Worm (Caenorhabditis elegans) whole organism, L4 larva: ENCODE data around the gene R08C7.8.
A peak's percentile ranks its signal among the peaks of the same experiment; 100 is the strongest.

ENCODE experiments used
- F26F4.8 ChIP-seq: fragments of 200-800 bp; sonication (Bioruptor generic); conservative IDR thresholded peaks from 2 replicates; pipeline ENCODE4 v1.3.6; 2022; ENCODE audit warnings: missing genetic modification characterization, missing compliant biosample characterization
- T20F7.1 ChIP-seq: fragments of 200-800 bp; sonication (Bioruptor generic); optimal IDR thresholded peaks from 2 replicates; lab custom pipeline; 2018; ENCODE audit warnings: mild to moderate bottlenecking, missing genetic modification characterization, missing compliant biosample characterization
- T26A8.4 ChIP-seq: fragments of 200-800 bp; sonication (Bioruptor generic); IDR thresholded peaks from 2 replicates; pipeline ENCODE4 v1.3.6; 2022; ENCODE audit warnings: missing genetic modification characterization, missing compliant biosample characterization
- Y105C5A.15 ChIP-seq: fragments of 200-800 bp; sonication (Bioruptor generic); IDR thresholded peaks from 2 replicates; pipeline ENCODE4 v1.3.6; 2022; ENCODE audit warnings: missing genetic modification characterization, missing compliant biosample characterization
- Y5F2A.4 ChIP-seq: fragments of 200-800 bp; sonication (Bioruptor generic); optimal IDR thresholded peaks from 2 replicates; lab custom pipeline; 2018; ENCODE audit warnings: mild to moderate bottlenecking, missing genetic modification characterization, missing compliant biosample characterization
- Y75B8A.6 ChIP-seq: fragments of 200-800 bp; sonication (Bioruptor generic); IDR thresholded peaks from 2 replicates; pipeline ENCODE4 v1.3.6; 2022; ENCODE audit warnings: missing genetic modification reagents, missing genetic modification characterization, missing compliant biosample characterization
- ZK546.5 ChIP-seq, 2 experiments: sonication (generic microtip); optimal IDR thresholded peaks; 2 replicates each; lab custom pipeline; 2017; ENCODE audit warnings: missing biosample characterization in 2 of 2, missing genetic modification characterization in 2 of 2
- aly-2 ChIP-seq: sonication (generic microtip); optimal IDR thresholded peaks from 2 replicates; lab custom pipeline; 2018; ENCODE audit warnings: missing biosample characterization, missing genetic modification characterization
- ama-1 ChIP-seq: fragments of 150-350 bp; optimal IDR thresholded peaks from 2 replicates; lab custom pipeline; 2014; ENCODE audit warnings: inconsistent platforms, mixed read lengths
- arid-1 ChIP-seq: fragments of 200-800 bp; sonication (Bioruptor generic); conservative IDR thresholded peaks from 2 replicates; pipeline ENCODE4 v1.3.6; 2022; ENCODE audit warnings: missing genetic modification reagents, missing genetic modification characterization, missing compliant biosample characterization
- attf-4 ChIP-seq: sonication (generic microtip); optimal IDR thresholded peaks from 3 replicates; lab custom pipeline; 2017; ENCODE audit warnings: missing biosample characterization, missing genetic modification characterization
- ceh-28 ChIP-seq: fragments of 150-350 bp; optimal IDR thresholded peaks from 2 replicates; lab custom pipeline; 2014; ENCODE audit warnings: missing biosample characterization, missing genetic modification reagents, missing genetic modification characterization
- ceh-32 ChIP-seq: sonication (generic microtip); optimal IDR thresholded peaks from 2 replicates; lab custom pipeline; 2016; ENCODE audit warnings: mild to moderate bottlenecking, missing genetic modification characterization, missing compliant biosample characterization; ENCODE audit not compliant: poor library complexity
- ceh-62 ChIP-seq: sonication (generic microtip); optimal IDR thresholded peaks from 2 replicates; lab custom pipeline; 2017; ENCODE audit warnings: missing biosample characterization, missing genetic modification characterization
- ces-1 ChIP-seq: fragments of 150-350 bp; sonication (generic microtip); optimal IDR thresholded peaks from 4 replicates; lab custom pipeline; 2014; ENCODE audit warnings: missing biosample characterization, missing genetic modification reagents, missing genetic modification characterization
- ctbp-1 ChIP-seq: fragments of 200-800 bp; sonication (Bioruptor generic); IDR thresholded peaks from 2 replicates; pipeline ENCODE4 v1.3.6; 2022; ENCODE audit warnings: missing genetic modification reagents, missing genetic modification characterization, missing compliant biosample characterization
- daf-8 ChIP-seq: fragments of 200-800 bp; sonication (Bioruptor generic); IDR thresholded peaks from 2 replicates; pipeline ENCODE4 v1.3.6; 2022; ENCODE audit warnings: missing genetic modification characterization, missing compliant biosample characterization
- dmd-8 ChIP-seq: fragments of 200-800 bp; sonication (Bioruptor generic); IDR thresholded peaks from 2 replicates; pipeline ENCODE4 v1.3.6; 2022; ENCODE audit warnings: missing genetic modification characterization, missing compliant biosample characterization
- dmd-9 ChIP-seq: fragments of 200-800 bp; sonication (Bioruptor generic); IDR thresholded peaks from 2 replicates; pipeline ENCODE4 v1.3.6; 2022; ENCODE audit warnings: missing genetic modification reagents, missing genetic modification characterization, missing compliant biosample characterization
- duxl-1 ChIP-seq: sonication (generic microtip); optimal IDR thresholded peaks from 2 replicates; lab custom pipeline; 2016; ENCODE audit warnings: mild to moderate bottlenecking, missing genetic modification characterization, moderate library complexity, missing compliant biosample characterization; ENCODE audit not compliant: poor library complexity
- egl-27 ChIP-seq: sonication (generic microtip); optimal IDR thresholded peaks from 3 replicates; lab custom pipeline; 2017; ENCODE audit warnings: missing biosample characterization, missing genetic modification reagents, missing genetic modification characterization
- fkh-10 ChIP-seq: fragments of 150-350 bp; optimal IDR thresholded peaks from 2 replicates; lab custom pipeline; 2014; ENCODE audit warnings: missing biosample characterization, missing genetic modification reagents, missing genetic modification characterization
- hlh-11 ChIP-seq: fragments of 200-800 bp; sonication (Bioruptor generic); optimal IDR thresholded peaks from 2 replicates; lab custom pipeline; 2018; ENCODE audit warnings: mild to moderate bottlenecking, missing genetic modification characterization, missing compliant biosample characterization
- hlh-30 ChIP-seq: sonication (generic microtip); optimal IDR thresholded peaks from 2 replicates; lab custom pipeline; 2017; ENCODE audit warnings: antibody characterized with exemption, mild to moderate bottlenecking, missing genetic modification characterization, missing compliant biosample characterization; ENCODE audit not compliant: insufficient read depth
- hmg-1.1 ChIP-seq: fragments of 200-800 bp; sonication (Bioruptor generic); IDR thresholded peaks from 2 replicates; pipeline ENCODE4 v1.3.6; 2022; ENCODE audit warnings: missing genetic modification reagents, missing genetic modification characterization, missing compliant biosample characterization
- lim-7 ChIP-seq: fragments of 200-800 bp; sonication (Bioruptor generic); IDR thresholded peaks from 2 replicates; pipeline ENCODE4 v1.3.6; 2022; ENCODE audit warnings: missing genetic modification characterization, missing compliant biosample characterization
- lir-3 ChIP-seq: sonication (generic microtip); optimal IDR thresholded peaks from 2 replicates; lab custom pipeline; 2016; ENCODE audit warnings: mild to moderate bottlenecking, missing genetic modification characterization, missing compliant biosample characterization
- lsy-2 ChIP-seq, 2 experiments: fragments of 150-350 bp in 1 of 2; sonication (generic microtip) in 1 of 2; optimal IDR thresholded peaks; 2 replicates each; lab custom pipeline; 2014 to 2017; ENCODE audit warnings: missing biosample characterization in 2 of 2, missing genetic modification characterization in 2 of 2
- mdl-1 ChIP-seq, 2 experiments: fragments of 150-350 bp in 1 of 2; sonication (generic microtip) in 1 of 2; optimal IDR thresholded peaks; 2 replicates each; lab custom pipeline; 2014 to 2017; ENCODE audit warnings: missing biosample characterization in 2 of 2, missing genetic modification characterization in 2 of 2
- mep-1 ChIP-seq: fragments of 150-350 bp; sonication (generic microtip); optimal IDR thresholded peaks from 3 replicates; lab custom pipeline; 2014; ENCODE audit warnings: missing biosample characterization, missing genetic modification characterization
- mes-2 ChIP-seq: sonication (generic microtip); optimal IDR thresholded peaks from 2 replicates; lab custom pipeline; 2016; ENCODE audit warnings: missing genotype, mild to moderate bottlenecking, missing genetic modification characterization, missing compliant biosample characterization; ENCODE audit not compliant: poor library complexity, severe bottlenecking
- nhr-102 ChIP-seq: sonication (generic microtip); optimal IDR thresholded peaks from 2 replicates; lab custom pipeline; 2016; ENCODE audit warnings: mild to moderate bottlenecking, missing genetic modification characterization, moderate library complexity, missing compliant biosample characterization
- nhr-25 ChIP-seq: sonication (generic microtip); optimal IDR thresholded peaks from 2 replicates; lab custom pipeline; 2017; ENCODE audit warnings: missing genetic modification characterization, mild to moderate bottlenecking, missing compliant biosample characterization, antibody characterized with exemption, moderate library complexity, borderline replicate concordance; ENCODE audit not compliant: insufficient read depth
- nhr-28 ChIP-seq: fragments of 150-350 bp; optimal IDR thresholded peaks from 2 replicates; lab custom pipeline; 2014; ENCODE audit warnings: missing biosample characterization, missing genetic modification characterization
- php-3 ChIP-seq: fragments of 200-800 bp; sonication (Bioruptor generic); IDR thresholded peaks from 2 replicates; pipeline ENCODE4 v1.3.6; 2022; ENCODE audit warnings: missing genetic modification reagents, missing genetic modification characterization, missing compliant biosample characterization
- pqm-1 ChIP-seq: sonication (generic microtip); optimal IDR thresholded peaks from 2 replicates; lab custom pipeline; 2017; ENCODE audit warnings: missing biosample characterization, missing genetic modification characterization
- rbr-2 ChIP-seq: sonication (generic microtip); optimal IDR thresholded peaks from 2 replicates; lab custom pipeline; 2016; ENCODE audit warnings: missing genotype, missing genetic modification characterization, missing compliant biosample characterization
- set-16 ChIP-seq: fragments of 200-800 bp; sonication (Bioruptor generic); IDR thresholded peaks from 2 replicates; pipeline ENCODE4 v1.3.6; 2022; ENCODE audit warnings: missing genetic modification reagents, missing genetic modification characterization, missing compliant biosample characterization
- snpc-1.2 ChIP-seq: fragments of 200-800 bp; sonication (Bioruptor generic); IDR thresholded peaks from 2 replicates; pipeline ENCODE4 v1.3.6; 2022; ENCODE audit warnings: missing genetic modification reagents, missing genetic modification characterization, missing compliant biosample characterization
- spr-1 ChIP-seq: sonication (generic microtip); optimal IDR thresholded peaks from 2 replicates; lab custom pipeline; 2016; ENCODE audit warnings: mild to moderate bottlenecking, missing genetic modification characterization, missing compliant biosample characterization
- unc-130 ChIP-seq: sonication (generic microtip); optimal IDR thresholded peaks from 2 replicates; lab custom pipeline; 2016; ENCODE audit warnings: missing genetic modification reagents, missing genetic modification characterization, missing compliant biosample characterization
- unc-39 ChIP-seq: sonication (generic microtip); optimal IDR thresholded peaks from 2 replicates; lab custom pipeline; 2017; ENCODE audit warnings: missing biosample characterization, missing genetic modification characterization
- unc-62 ChIP-seq, 3 experiments: fragments of 150-350 bp in 1 of 3; sonication (generic microtip); optimal IDR thresholded peaks in 2 of 3; peaks in 1 of 3; 1 replicate in 1 of 3; 2 replicates in 2 of 3; lab custom pipeline; 2014 to 2017; ENCODE audit warnings: missing biosample characterization in 3 of 3, missing genetic modification characterization in 3 of 3, missing genetic modification reagents in 3 of 3, missing genotype in 1 of 3
- vab-7 ChIP-seq: fragments of 200-800 bp; sonication (Bioruptor generic); IDR thresholded peaks from 2 replicates; pipeline ENCODE4 v1.3.6; 2022; ENCODE audit warnings: missing genetic modification reagents, missing genetic modification characterization, missing compliant biosample characterization
- zfp-2 ChIP-seq: sonication (generic microtip); optimal IDR thresholded peaks from 2 replicates; lab custom pipeline; 2016; ENCODE audit warnings: mild to moderate bottlenecking, missing genetic modification characterization, missing compliant biosample characterization
- zip-2 ChIP-seq: fragments of 150-350 bp; optimal IDR thresholded peaks from 2 replicates; lab custom pipeline; 2014; ENCODE audit warnings: missing biosample characterization, missing genetic modification characterization

R08C7.8 gene

DNA sequence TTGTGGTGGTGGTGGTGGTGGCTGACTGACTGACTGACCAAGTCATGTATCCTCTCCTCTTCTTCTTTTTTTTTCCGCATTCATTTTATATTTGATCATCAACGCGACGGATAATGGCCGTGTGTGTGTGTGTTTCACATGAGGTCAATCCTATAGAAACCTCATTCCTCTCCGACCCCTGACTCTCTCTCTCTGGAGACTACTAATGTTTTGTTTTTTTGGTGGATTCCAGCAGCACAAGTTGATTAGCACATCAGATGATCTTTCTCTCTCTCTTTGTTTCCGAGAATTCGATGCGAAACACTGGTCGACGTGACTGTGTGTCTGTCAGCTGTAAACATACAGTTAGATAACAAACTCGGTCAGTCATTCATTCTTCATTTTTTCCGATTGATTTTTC is 29.2 kb downstream of the R08C7.8 start, which contains the start of gene Y24D9A.7 (continued):
- no peak for TF ChIP-seq duxl-1 (tag; lab: Kevin White, UChicago)
- TF ChIP-seq mes-2 (tag; lab: Kevin White, UChicago), result no peak
- TF ChIP-seq nhr-25 (tag; lab: Kevin White, UChicago), result no peak
- no peak for TF ChIP-seq egl-27 (tag; lab: Kevin White, UChicago)
- no peak for TF ChIP-seq daf-8 (GFP tag; lab: Robert Waterston, UW)
- TF ChIP-seq hlh-11, result peak; percentile 42
- no peak for TF ChIP-seq ceh-28 (tag; lab: Kevin White, UChicago)
- no peak for TF ChIP-seq F26F4.8 (GFP tag; lab: Robert Waterston, UW)
- no peak for TF ChIP-seq php-3 (GFP tag; lab: Robert Waterston, UW)
- TF ChIP-seq hlh-30 (tag; lab: Kevin White, UChicago), result peak; percentile 93
- TF ChIP-seq nhr-28 (tag; lab: Kevin White, UChicago), result peak; percentile 56
- no peak for TF ChIP-seq Y75B8A.6
- TF ChIP-seq Y5F2A.4, result no peak
- TF ChIP-seq ceh-32 (tag; lab: Kevin White, UChicago), result no peak

DNA sequence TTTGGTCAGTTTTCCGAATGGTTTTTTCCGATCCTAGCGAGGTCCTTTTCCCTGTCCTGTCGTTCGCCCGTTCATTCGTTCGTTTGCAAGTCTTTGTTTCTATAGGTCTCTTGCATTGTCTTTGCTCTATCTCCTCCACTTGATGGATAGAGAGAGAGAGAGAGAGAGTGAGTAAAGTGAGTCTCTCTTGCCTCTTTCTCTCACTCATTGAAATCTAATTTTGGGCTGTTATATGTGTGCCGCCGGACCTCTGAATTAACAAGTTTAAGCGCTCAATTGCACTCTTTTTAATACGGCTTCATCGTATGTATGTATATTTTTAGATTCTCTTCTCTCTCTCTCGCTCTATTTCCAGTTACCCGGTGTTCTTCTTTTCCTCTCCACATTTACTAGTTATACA is 30.5 kb downstream of the R08C7.8 start:
- TF ChIP-seq lsy-2 (tag; optimal IDR thresholded peaks at IDR 0.05; lab: Kevin White, UChicago) (peak in 1 of 2 experiments; percentile 3), ceh-62 (no peak), dmd-8 (GFP tag; lab: Robert Waterston, UW) (no peak), F26F4.8 (GFP tag; lab: Robert Waterston, UW) (no peak), lir-3 (no peak), unc-39 (tag; lab: Kevin White, UChicago) (no peak), pqm-1 (no peak), Y5F2A.4 (no peak), ama-1 (lab: Kevin White, UChicago) (peak; percentile 33), rbr-2 (tag; lab: Kevin White, UChicago) (peak; percentile 12), hmg-1.1 (GFP tag; lab: Robert Waterston, UW) (0 out of 2 replicates have a peak, but pooled peaks have one; percentile 16), dmd-9 (no peak), T20F7.1 (no peak), Y105C5A.15 (GFP tag; lab: Robert Waterston, UW) (no peak), nhr-28 (tag; lab: Kevin White, UChicago) (peak; percentile 3), arid-1 (no peak), T26A8.4 (GFP tag; lab: Robert Waterston, UW) (peak; percentile 31; the same call in 1 of the 2 replicates), ces-1 (GFP tag; lab: Kevin White, UChicago) (peak; percentile 73), spr-1 (tag; lab: Kevin White, UChicago) (no peak), attf-4 (no peak), ZK546.5 (tag; optimal IDR thresholded peaks at IDR 0.05; lab: Kevin White, UChicago) (no peak), mdl-1 (tag; optimal IDR thresholded peaks at IDR 0.05; lab: Kevin White, UChicago) (no peak), set-16 (GFP tag; lab: Robert Waterston, UW) (no peak), zip-2 (tag; lab: Kevin White, UChicago) (no peak), ceh-32 (tag; lab: Kevin White, UChicago) (no peak), aly-2 (tag; lab: Kevin White, UChicago) (no peak), unc-62 (GFP tag; optimal IDR thresholded peaks at IDR 0.05 in 1 of 2; lab: Kevin White, UChicago) (peak in 1 of 2 experiments; percentile 48), unc-62 (tag; optimal IDR thresholded peaks at IDR 0.05; lab: Kevin White, UChicago) (no peak), nhr-25 (tag; lab: Kevin White, UChicago) (peak; percentile 37), snpc-1.2 (no peak), vab-7 (no peak), ctbp-1 (GFP tag; lab: Robert Waterston, UW) (0 out of 2 replicates have a peak, but pooled peaks have one; percentile 41), lim-7 (GFP tag; lab: Robert Waterston, UW) (0 out of 2 replicates have a peak, but pooled peaks have one; percentile 12), ceh-28 (tag; lab: Kevin White, UChicago) (no peak), fkh-10 (GFP tag; lab: Kevin White, UChicago) (no peak), unc-130 (GFP tag; lab: Kevin White, UChicago) (no peak), nhr-102 (tag; lab: Kevin White, UChicago) (no peak), mep-1 (peak; percentile 5), zfp-2 (tag; lab: Kevin White, UChicago) (no peak)
